Fruit fly (Drosophila melanogaster) whole organism, embryonic: ENCODE results near the gene Nthl1.

Experiments
- BEAF-32 ChIP-seq: fragments of 200-800 bp; sonication (Bioruptor generic); optimal IDR thresholded peaks from 3 replicates; lab custom pipeline; 2017; ENCODE audit warnings: missing biosample characterization, missing genetic modification characterization, mild to moderate bottlenecking, moderate library complexity, missing genetic modification reagents
- CG10462 ChIP-seq: fragments of 200-800 bp; sonication (Bioruptor generic); optimal IDR thresholded peaks from 2 replicates; lab custom pipeline; 2016; ENCODE audit warnings: missing biosample characterization, missing genetic modification characterization
- psq ChIP-seq: fragments of 200-800 bp; sonication (Bioruptor generic); optimal IDR thresholded peaks from 2 replicates; lab custom pipeline; 2017; ENCODE audit warnings: missing biosample characterization, missing genetic modification characterization

DNA sequence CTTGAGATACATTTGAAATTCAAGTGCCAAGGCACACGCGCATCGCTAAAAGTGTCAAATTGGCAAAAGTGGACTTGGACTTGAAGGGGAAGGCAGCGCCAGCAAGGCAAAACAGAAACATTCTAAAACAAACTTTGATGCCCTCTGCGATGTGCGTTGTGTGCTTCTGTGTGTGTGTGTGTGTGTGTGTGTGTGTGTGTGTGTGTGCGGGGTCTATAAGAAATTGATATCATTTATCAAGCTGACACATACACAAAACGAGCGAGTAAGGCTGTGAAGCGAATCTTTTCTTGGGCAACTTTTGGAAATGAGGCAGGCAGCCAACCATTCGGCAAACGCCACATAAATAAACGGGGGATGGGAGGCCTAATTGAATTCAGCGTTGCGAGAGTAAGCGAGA lies 43.1 kb upstream of the Nthl1 start:
- no peak for TF ChIP-seq psq (GFP tag; lab: Kevin White, UChicago)
- no peak for TF ChIP-seq BEAF-32
- no peak for TF ChIP-seq CG10462 (GFP tag; lab: Kevin White, UChicago)
